Fruit fly (Drosophila melanogaster) whole organism, embryonic: ENCODE results near the gene Acn.

Source experiments
- CG10147 ChIP-seq: fragments of 200-800 bp; sonication (Bioruptor generic); optimal IDR thresholded peaks from 2 replicates; lab custom pipeline; 2019; ENCODE audit warnings: missing biosample characterization, mild to moderate bottlenecking, missing genetic modification characterization, moderate library complexity
- CG12659 ChIP-seq: fragments of 200-800 bp; sonication (Bioruptor generic); optimal IDR thresholded peaks from 3 replicates; lab custom pipeline; 2017; ENCODE audit warnings: mild to moderate bottlenecking, missing biosample characterization, missing genetic modification reagents, missing genetic modification characterization
- CG14710 ChIP-seq: fragments of 200-800 bp; sonication (Bioruptor generic); optimal IDR thresholded peaks from 3 replicates; lab custom pipeline; 2019; ENCODE audit warnings: missing biosample characterization, mild to moderate bottlenecking, missing genetic modification characterization, moderate library complexity
- CG15269 ChIP-seq: fragments of 200-800 bp; sonication (Bioruptor generic); optimal IDR thresholded peaks from 2 replicates; lab custom pipeline; 2018; ENCODE audit warnings: missing biosample characterization, mild to moderate bottlenecking, missing genetic modification characterization, moderate library complexity
- CG2116 ChIP-seq: fragments of 200-800 bp; sonication (Bioruptor generic); optimal IDR thresholded peaks from 3 replicates; lab custom pipeline; 2018; ENCODE audit warnings: missing biosample characterization, mild to moderate bottlenecking, missing genetic modification characterization
- CG31388 ChIP-seq: fragments of 200-800 bp; sonication (Bioruptor generic); optimal IDR thresholded peaks from 2 replicates; lab custom pipeline; 2016; ENCODE audit warnings: missing biosample characterization, missing genetic modification characterization
- CG4707 ChIP-seq: fragments of 200-800 bp; sonication (Bioruptor generic); optimal IDR thresholded peaks from 2 replicates; lab custom pipeline; 2018; ENCODE audit warnings: missing biosample characterization, mild to moderate bottlenecking, missing genetic modification characterization, moderate library complexity
- CG6791 ChIP-seq: fragments of 200-800 bp; sonication (Bioruptor generic); IDR thresholded peaks from 3 replicates; pipeline ENCODE4 v1.3.6; 2022; ENCODE audit warnings: missing biosample characterization, missing genetic modification characterization; ENCODE audit not compliant: partially characterized antibody
- CG7987 ChIP-seq: fragments of 200-800 bp; sonication (Bioruptor generic); optimal IDR thresholded peaks from 2 replicates; lab custom pipeline; 2018; ENCODE audit warnings: missing biosample characterization, mild to moderate bottlenecking, missing genetic modification characterization, moderate library complexity
- CG9437 ChIP-seq: fragments of 200-800 bp; sonication (Bioruptor generic); optimal IDR thresholded peaks from 2 replicates; lab custom pipeline; 2018; ENCODE audit warnings: missing biosample characterization, mild to moderate bottlenecking, missing genetic modification characterization
- CrebB ChIP-seq: fragments of 200-800 bp; sonication (Bioruptor generic); optimal IDR thresholded peaks from 3 replicates; lab custom pipeline; 2018; ENCODE audit warnings: missing biosample characterization, mild to moderate bottlenecking, missing genetic modification characterization
- D19A ChIP-seq: fragments of 200-800 bp; optimal IDR thresholded peaks from 3 replicates; lab custom pipeline; 2019; ENCODE audit warnings: missing biosample characterization, mild to moderate bottlenecking, missing genetic modification characterization, moderate library complexity
- Dip3 ChIP-seq: fragments of 200-800 bp; sonication (Bioruptor generic); optimal IDR thresholded peaks from 3 replicates; lab custom pipeline; 2016; ENCODE audit warnings: missing biosample characterization, missing genetic modification characterization
- Doc3 ChIP-seq: fragments of 200-800 bp; sonication (Bioruptor generic); IDR thresholded peaks from 3 replicates; pipeline ENCODE4 v1.3.6; 2022; ENCODE audit warnings: missing biosample characterization, missing genetic modification characterization; ENCODE audit not compliant: partially characterized antibody
- E2f1 ChIP-seq: fragments of 200-800 bp; sonication (Bioruptor generic); IDR thresholded peaks from 2 replicates; pipeline ENCODE4 v1.3.6; 2022; ENCODE audit warnings: missing biosample characterization, missing genetic modification characterization
- E2f2 ChIP-seq: fragments of 200-800 bp; sonication (Bioruptor generic); IDR thresholded peaks from 2 replicates; pipeline ENCODE4 v1.3.6; 2022; ENCODE audit warnings: missing biosample characterization, missing genetic modification characterization
- Fer3 ChIP-seq: fragments of 200-800 bp; sonication (Bioruptor generic); optimal IDR thresholded peaks from 2 replicates; lab custom pipeline; 2018; ENCODE audit warnings: missing biosample characterization, mild to moderate bottlenecking, missing genetic modification characterization, moderate library complexity
- HLH54F ChIP-seq: fragments of 200-800 bp; sonication (Bioruptor generic); optimal IDR thresholded peaks from 3 replicates; lab custom pipeline; 2016; ENCODE audit warnings: missing biosample characterization, missing genetic modification characterization
- HLHmδ ChIP-seq: fragments of 200-800 bp; sonication (Bioruptor generic); optimal IDR thresholded peaks from 2 replicates; lab custom pipeline; 2018; ENCODE audit warnings: missing biosample characterization, mild to moderate bottlenecking, missing genetic modification characterization, moderate library complexity
- Med ChIP-seq: fragments of 200-800 bp; sonication (Bioruptor generic); peaks from one replicate; lab custom pipeline; 2016; ENCODE audit warnings: missing biosample characterization, missing genetic modification characterization, mild to moderate bottlenecking, inconsistent platforms, moderate library complexity
- NK7.1 ChIP-seq: fragments of 200-800 bp; sonication (Bioruptor generic); optimal IDR thresholded peaks from 3 replicates; lab custom pipeline; 2016; ENCODE audit warnings: missing biosample characterization, missing genetic modification characterization
- Nf-YA ChIP-seq: fragments of 200-800 bp; sonication (Bioruptor generic); IDR thresholded peaks from 2 replicates; pipeline ENCODE4 v1.3.6; 2022; ENCODE audit warnings: missing biosample characterization, missing genetic modification characterization
- Nf-YB ChIP-seq: fragments of 200-800 bp; sonication (Bioruptor generic); optimal IDR thresholded peaks from 3 replicates; lab custom pipeline; 2019; ENCODE audit warnings: missing biosample characterization, mild to moderate bottlenecking, missing genetic modification characterization, moderate library complexity
- Optix ChIP-seq: fragments of 200-800 bp; sonication (Bioruptor generic); IDR thresholded peaks from 3 replicates; pipeline ENCODE4 v1.3.6; 2022; ENCODE audit warnings: missing biosample characterization, missing genetic modification characterization
- Sry-δ ChIP-seq: fragments of 200-800 bp; sonication (Bioruptor generic); optimal IDR thresholded peaks from 2 replicates; lab custom pipeline; 2016; ENCODE audit warnings: missing biosample characterization, missing genetic modification characterization
- Ssrp ChIP-seq: fragments of 200-800 bp; sonication (Bioruptor generic); optimal IDR thresholded peaks from 2 replicates; lab custom pipeline; 2018; ENCODE audit warnings: missing biosample characterization, mild to moderate bottlenecking, missing genetic modification characterization, moderate library complexity
- Xbp1 ChIP-seq: fragments of 200-800 bp; sonication (Bioruptor generic); optimal IDR thresholded peaks from 3 replicates; lab custom pipeline; 2016; ENCODE audit warnings: missing biosample characterization, mild to moderate bottlenecking, missing genetic modification characterization
- YL-1 ChIP-seq: fragments of 200-800 bp; sonication (Bioruptor generic); optimal IDR thresholded peaks from 3 replicates; lab custom pipeline; 2017; ENCODE audit warnings: missing biosample characterization, mild to moderate bottlenecking, missing genetic modification characterization
- ac ChIP-seq: fragments of 200-800 bp; sonication (Bioruptor generic); optimal IDR thresholded peaks from 3 replicates; lab custom pipeline; 2017; ENCODE audit warnings: missing biosample characterization, mild to moderate bottlenecking, missing genetic modification characterization
- amos ChIP-seq: fragments of 200-800 bp; sonication (Bioruptor generic); IDR thresholded peaks from 2 replicates; pipeline ENCODE4 v1.3.6; 2022; ENCODE audit warnings: missing biosample characterization, missing genetic modification characterization; ENCODE audit not compliant: partially characterized antibody
- ato ChIP-seq: fragments of 200-800 bp; sonication (Bioruptor generic); IDR thresholded peaks from 2 replicates; pipeline ENCODE4 v1.3.6; 2022; ENCODE audit warnings: missing biosample characterization, missing genetic modification characterization; ENCODE audit not compliant: partially characterized antibody
- bowl ChIP-seq: fragments of 200-800 bp; sonication (Bioruptor generic); IDR thresholded peaks from 2 replicates; pipeline ENCODE4 v1.3.6; 2022; ENCODE audit warnings: missing biosample characterization, missing genetic modification characterization
- chm ChIP-seq: fragments of 200-800 bp; sonication (Bioruptor generic); IDR thresholded peaks from 2 replicates; pipeline ENCODE4 v1.3.6; 2022; ENCODE audit warnings: missing biosample characterization, missing genetic modification characterization
- gt ChIP-seq: fragments of 200-800 bp; sonication (Bioruptor generic); IDR thresholded peaks from 2 replicates; pipeline ENCODE4 v1.3.6; 2022; ENCODE audit warnings: missing biosample characterization, missing genetic modification characterization
- kah ChIP-seq: fragments of 200-800 bp; sonication (Bioruptor generic); optimal IDR thresholded peaks from 2 replicates; lab custom pipeline; 2018; ENCODE audit warnings: missing biosample characterization, mild to moderate bottlenecking, missing genetic modification characterization
- nerfin-2 ChIP-seq: fragments of 200-800 bp; sonication (Bioruptor generic); IDR thresholded peaks from 2 replicates; pipeline ENCODE4 v1.3.6; 2022; ENCODE audit warnings: missing biosample characterization, missing genetic modification characterization; ENCODE audit not compliant: partially characterized antibody
- pzg ChIP-seq: fragments of 200-800 bp; sonication (Bioruptor generic); optimal IDR thresholded peaks from 3 replicates; lab custom pipeline; 2018; ENCODE audit warnings: missing biosample characterization, mild to moderate bottlenecking, missing genetic modification characterization, moderate library complexity
- ro ChIP-seq: fragments of 200-800 bp; sonication (Bioruptor generic); IDR thresholded peaks from 2 replicates; pipeline ENCODE4 v1.3.6; 2022; ENCODE audit warnings: missing biosample characterization, missing genetic modification characterization
- sens-2 ChIP-seq: fragments of 200-800 bp; sonication (Bioruptor generic); IDR thresholded peaks from 2 replicates; pipeline ENCODE4 v1.3.6; 2022; ENCODE audit warnings: missing biosample characterization, missing genetic modification characterization
- sr ChIP-seq: fragments of 200-800 bp; sonication (Bioruptor generic); IDR thresholded peaks from 3 replicates; pipeline ENCODE4 v1.3.6; 2022; ENCODE audit warnings: missing biosample characterization, missing genetic modification characterization
- ssp ChIP-seq: fragments of 200-800 bp; sonication (Bioruptor generic); IDR thresholded peaks from 2 replicates; pipeline ENCODE4 v1.3.6; 2022; ENCODE audit warnings: missing biosample characterization, missing genetic modification characterization
- sug ChIP-seq: fragments of 200-800 bp; optimal IDR thresholded peaks from 2 replicates; lab custom pipeline; 2019; ENCODE audit warnings: missing biosample characterization, mild to moderate bottlenecking, missing genetic modification characterization, moderate library complexity
- tna ChIP-seq: fragments of 200-800 bp; sonication (Bioruptor generic); IDR thresholded peaks from 2 replicates; pipeline ENCODE4 v1.3.6; 2022; ENCODE audit warnings: missing biosample characterization, missing genetic modification characterization; ENCODE audit not compliant: partially characterized antibody
- tup ChIP-seq: fragments of 200-800 bp; sonication (Bioruptor generic); optimal IDR thresholded peaks from 2 replicates; lab custom pipeline; 2016; ENCODE audit warnings: missing biosample characterization, mild to moderate bottlenecking, missing genetic modification characterization, moderate library complexity
- tx ChIP-seq: fragments of 200-800 bp; sonication (Bioruptor generic); optimal IDR thresholded peaks from 2 replicates; lab custom pipeline; 2016; ENCODE audit warnings: missing biosample characterization, missing genetic modification characterization
- unc-4 ChIP-seq: fragments of 200-800 bp; sonication (Bioruptor generic); IDR thresholded peaks from 2 replicates; pipeline ENCODE4 v1.3.6; 2022; ENCODE audit warnings: missing biosample characterization, missing genetic modification characterization; ENCODE audit not compliant: partially characterized antibody
- wor ChIP-seq: fragments of 200-800 bp; sonication (Bioruptor generic); IDR thresholded peaks from 2 replicates; pipeline ENCODE4 v1.3.6; 2022; ENCODE audit warnings: missing biosample characterization, missing genetic modification characterization
- zen2 ChIP-seq: fragments of 200-800 bp; sonication (Bioruptor generic); IDR thresholded peaks from 3 replicates; pipeline ENCODE4 v1.3.6; 2022; ENCODE audit warnings: missing biosample characterization, missing genetic modification characterization; ENCODE audit not compliant: partially characterized antibody

The Acn gene

DNA sequence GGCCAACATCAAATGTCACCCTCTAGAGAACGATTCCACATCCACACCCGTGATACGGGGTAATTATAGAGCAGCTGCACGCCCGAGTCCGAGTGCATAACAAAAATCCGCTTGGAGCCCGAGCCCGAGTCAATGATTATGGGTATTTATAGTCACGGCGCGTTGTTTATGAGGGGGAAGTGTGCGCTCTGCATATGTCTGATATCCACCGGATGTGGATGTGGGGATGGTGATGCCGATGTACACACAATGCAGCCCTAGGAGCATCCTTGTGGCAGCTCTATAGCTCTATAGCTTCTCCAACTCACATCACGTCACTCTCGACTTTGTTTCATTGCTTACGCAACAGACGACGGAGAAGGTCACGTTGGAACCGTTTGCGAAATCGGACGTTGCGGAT lies 7.7 kb upstream of the Acn start (continued):
- TF ChIP-seq CG7987 (GFP tag; lab: Kevin White, UChicago) (no peak), Optix (GFP tag; lab: Robert Waterston, UW) (no peak), HLH54F (GFP tag; lab: Kevin White, UChicago) (no peak), sens-2 (GFP tag; lab: Robert Waterston, UW) (no peak), tup (GFP tag; lab: Kevin White, UChicago) (no peak), sug (tag; lab: Kevin White, UChicago) (no peak), tx (GFP tag; lab: Kevin White, UChicago) (no peak), chm (GFP tag; lab: Robert Waterston, UW) (no peak), CG12659 (GFP tag; lab: Kevin White, UChicago) (no peak), ac (GFP tag; lab: Kevin White, UChicago) (no peak), ato (GFP tag; lab: Robert Waterston, UW) (no peak), sr (GFP tag; lab: Robert Waterston, UW) (no peak), Nf-YA (GFP tag; lab: Robert Waterston, UW) (no peak), pzg (GFP tag; lab: Kevin White, UChicago) (no peak), E2f2 (GFP tag; lab: Robert Waterston, UW) (0 out of 2 replicates have a peak, but pooled peaks have one; percentile 7), HLHmδ (GFP tag; lab: Kevin White, UChicago) (peak; percentile 67), CG15269 (tag; lab: Kevin White, UChicago) (no peak), NK7.1 (GFP tag; lab: Kevin White, UChicago) (no peak), ro (GFP tag; lab: Robert Waterston, UW) (no peak), wor (GFP tag; lab: Robert Waterston, UW) (no peak), CrebB (tag; lab: Kevin White, UChicago) (no peak), kah (GFP tag; lab: Kevin White, UChicago) (no peak), gt (GFP tag; lab: Robert Waterston, UW) (no peak), Dip3 (GFP tag; lab: Kevin White, UChicago) (no peak), CG31388 (GFP tag; lab: Kevin White, UChicago) (no peak), E2f1 (GFP tag; lab: Robert Waterston, UW) (no peak), CG9437 (no peak), Med (peak; percentile 59)
- TF ChIP-seq, all 482 proteins: peak for 7

DNA sequence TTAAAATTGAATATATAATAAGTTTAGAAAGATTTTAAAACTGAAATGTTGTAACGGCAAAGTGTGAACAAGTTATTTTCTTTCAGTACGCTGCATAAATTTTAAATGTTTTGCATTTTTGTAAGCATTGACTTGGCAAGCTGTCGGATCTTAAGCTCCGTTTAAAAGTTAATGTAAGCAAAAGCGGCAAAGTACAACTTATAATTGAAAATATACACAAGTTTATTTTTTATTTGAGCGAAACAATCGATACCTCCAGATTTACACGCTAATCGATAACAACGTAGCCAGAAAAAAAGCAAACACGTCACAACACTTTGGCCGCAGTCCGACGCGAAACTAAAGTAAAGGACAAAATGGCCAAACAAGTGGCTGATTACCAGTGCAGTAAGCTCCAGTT lies 3.6 kb upstream of the Acn start, which contains the start of gene Catsup:
Gene Catsup, plus strand, starts transcription at position 273 of the 400 bp plus-strand sequence.
- TF ChIP-seq ato (GFP tag; lab: Robert Waterston, UW), result 0 out of 2 replicates have a peak, but pooled peaks have one; percentile 18
- peak; percentile 22 for TF ChIP-seq CG14710 (tag; lab: Kevin White, UChicago)
- no peak for TF ChIP-seq bowl
- peak; percentile 76 for TF ChIP-seq CG6791 (GFP tag; lab: Robert Waterston, UW)
- TF ChIP-seq Sry-δ (GFP tag; lab: Kevin White, UChicago), result peak; percentile 61
- TF ChIP-seq YL-1 (GFP tag; lab: Kevin White, UChicago), result peak; percentile 52
- TF ChIP-seq tna, result peak; percentile 64
- peak; percentile 29 for TF ChIP-seq Med
- peak; percentile 24 for TF ChIP-seq Xbp1 (GFP tag; lab: Kevin White, UChicago)
- no peak for TF ChIP-seq D19A (tag; lab: Kevin White, UChicago)
- peak; percentile 56; the same call in 1 of the 2 replicates for TF ChIP-seq nerfin-2 (GFP tag; lab: Robert Waterston, UW)
- no peak for TF ChIP-seq Fer3
- no peak for TF ChIP-seq CG4707 (GFP tag; lab: Kevin White, UChicago)
- TF ChIP-seq Ssrp (tag; lab: Kevin White, UChicago), result no peak
- TF ChIP-seq CG10147 (GFP tag; lab: Kevin White, UChicago), result no peak
- peak; percentile 43; the same call in 1 of the 3 replicates for TF ChIP-seq zen2
- peak; percentile 39; the same call in 1 of the 2 replicates for TF ChIP-seq E2f2 (GFP tag; lab: Robert Waterston, UW)
- TF ChIP-seq CG2116 (GFP tag; lab: Kevin White, UChicago), result peak; percentile 74
- TF ChIP-seq Doc3, result peak; percentile 78
- peak; percentile 74 for TF ChIP-seq ssp
- no peak for TF ChIP-seq Nf-YB (GFP tag; lab: Kevin White, UChicago)
- TF ChIP-seq unc-4, result peak; percentile 70
- peak; percentile 59 for TF ChIP-seq amos
- TF ChIP-seq pzg (GFP tag; lab: Kevin White, UChicago), result peak; percentile 29
